Fruit fly (Drosophila melanogaster): Measurements from ENCODE around the gene betaGlu.

DNA sequence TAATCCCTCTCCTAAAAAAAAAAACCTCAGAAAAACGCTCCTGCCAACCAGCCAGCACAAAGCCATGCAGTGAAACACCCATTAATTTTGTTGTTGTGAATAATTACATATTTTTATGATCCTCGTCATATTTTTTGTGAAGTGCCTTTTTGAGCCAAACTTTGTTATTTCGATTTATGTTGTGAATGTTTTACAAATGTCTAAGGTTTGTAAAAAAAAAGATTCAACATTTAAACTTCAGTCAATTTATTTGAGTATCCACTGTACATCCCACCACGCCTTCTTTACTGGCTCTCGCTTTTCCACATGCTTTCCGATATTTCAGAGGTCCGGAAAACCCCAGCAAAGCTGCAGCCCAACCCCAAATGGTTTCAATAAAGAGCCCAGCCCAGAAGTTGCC is 47.5 kb downstream of the betaGlu start:
- TF ChIP-seq CTCF (optimal IDR thresholded peaks at IDR 0.05) (no peak), CG8478 (optimal IDR thresholded peaks at IDR 0.05) (no peak)

Measured in S2 (cell line).